Worm (Caenorhabditis elegans) whole organism, late embryonic: ENCODE measurements around the gene M04B2.6.

Experiments
- C08G9.2 ChIP-seq: sonication (generic microtip); optimal IDR thresholded peaks from 2 replicates; lab custom pipeline; 2016; ENCODE audit warnings: mild to moderate bottlenecking, missing genetic modification characterization, moderate library complexity, missing compliant biosample characterization
- ama-1 ChIP-seq: fragments of 150-350 bp; optimal IDR thresholded peaks from 2 replicates; lab custom pipeline; 2014
- ceh-48 ChIP-seq: sonication (generic microtip); optimal IDR thresholded peaks from 2 replicates; lab custom pipeline; 2016; ENCODE audit warnings: missing genetic modification characterization, inconsistent platforms, missing compliant biosample characterization
- dmd-4 ChIP-seq: sonication (generic microtip); optimal IDR thresholded peaks from 2 replicates; lab custom pipeline; 2016; ENCODE audit warnings: borderline replicate concordance, missing genetic modification characterization, missing compliant biosample characterization

- TF ChIP-seq ceh-48 (tag; lab: Kevin White, UChicago): no peak
- no peak for TF ChIP-seq ama-1
- no peak for TF ChIP-seq dmd-4
- TF ChIP-seq C08G9.2 (tag; lab: Kevin White, UChicago): no peak
Measured at ce11 chrIV:11503654-11504053, 6.9 kb downstream of the M04B2.6 start.
